Worm (Caenorhabditis elegans): ENCODE results near the gene T03D8.6.
A peak's percentile ranks its signal among the peaks of the same experiment; 100 is the strongest.

The T03D8.6 gene

ce11 chrV:20830409-20830808 lies 10.3 kb upstream of the T03D8.6 start:
- TF ChIP-seq nhr-77 (tag; optimal IDR thresholded peaks at IDR 0.05) (no peak), skn-1 (tag; optimal IDR thresholded peaks at IDR 0.05) (no peak), ZK546.5 (tag; optimal IDR thresholded peaks at IDR 0.05) (no peak), fos-1 (tag; optimal IDR thresholded peaks at IDR 0.05) (no peak), snpc-4 (tag; optimal IDR thresholded peaks at IDR 0.05) (no peak), eor-1 (tag; optimal IDR thresholded peaks at IDR 0.05) (no peak), nhr-43 (tag; optimal IDR thresholded peaks at IDR 0.05; ENCODE audit: poor library complexity, severe bottlenecking) (no peak), pqm-1 (tag; optimal IDR thresholded peaks at IDR 0.05) (no peak), nhr-25 (tag; optimal IDR thresholded peaks at IDR 0.05) (no peak), lsy-12 (tag; optimal IDR thresholded peaks at IDR 0.05) (no peak), ceh-9 (tag; optimal IDR thresholded peaks at IDR 0.05) (no peak), ceh-28 (tag; optimal IDR thresholded peaks at IDR 0.05) (no peak), egl-5 (tag; optimal IDR thresholded peaks at IDR 0.05) (no peak), R02D3.7 (tag; optimal IDR thresholded peaks at IDR 0.05) (no peak), nhr-76 (tag; optimal IDR thresholded peaks at IDR 0.05) (no peak), fkh-2 (tag; optimal IDR thresholded peaks at IDR 0.05) (no peak), nhr-237 (tag; optimal IDR thresholded peaks at IDR 0.05) (no peak), ceh-82 (tag; optimal IDR thresholded peaks at IDR 0.05) (no peak), elt-2 (tag; optimal IDR thresholded peaks at IDR 0.05) (no peak), tbx-2 (tag; optimal IDR thresholded peaks at IDR 0.05) (no peak)

- no peak for TF ChIP-seq lin-15B (tag; optimal IDR thresholded peaks at IDR 0.05)
- TF ChIP-seq nhr-77 (tag; optimal IDR thresholded peaks at IDR 0.05), result no peak
- no peak for TF ChIP-seq nhr-25 (tag; optimal IDR thresholded peaks at IDR 0.05)
- TF ChIP-seq ztf-4 (tag; optimal IDR thresholded peaks at IDR 0.05), result no peak
- TF ChIP-seq nhr-23 (tag; optimal IDR thresholded peaks at IDR 0.05), result no peak
- no peak for TF ChIP-seq egl-5 (tag; optimal IDR thresholded peaks at IDR 0.05)
- no peak for TF ChIP-seq zag-1 (tag; optimal IDR thresholded peaks at IDR 0.05)
- no peak for TF ChIP-seq lin-39 (tag; optimal IDR thresholded peaks at IDR 0.05)
- no peak for TF ChIP-seq egl-27 (tag; optimal IDR thresholded peaks at IDR 0.05)
- TF ChIP-seq elt-2 (tag; optimal IDR thresholded peaks at IDR 0.05), result no peak
- TF ChIP-seq ama-1 (optimal IDR thresholded peaks at IDR 0.05), result no peak
- TF ChIP-seq R02D3.7 (tag; optimal IDR thresholded peaks at IDR 0.05), result no peak
- TF ChIP-seq skn-1 (tag; optimal IDR thresholded peaks at IDR 0.05), result no peak
- no peak for TF ChIP-seq mml-1 (tag; optimal IDR thresholded peaks at IDR 0.05)
- no peak for TF ChIP-seq eor-1 (tag; optimal IDR thresholded peaks at IDR 0.05)
- TF ChIP-seq nfya-1 (tag; optimal IDR thresholded peaks at IDR 0.05; ENCODE audit: insufficient read depth), result no peak
- no peak for TF ChIP-seq snpc-4 (tag; optimal IDR thresholded peaks at IDR 0.05)
- TF ChIP-seq fkh-2 (tag; optimal IDR thresholded peaks at IDR 0.05), result no peak
These were observed 9.4 kb upstream of the T03D8.6 start, which contains the start of gene num-1 for ce11 chrV:20829511-20829910. Gene num-1, plus strand, starts transcription at chrV:20829811.

DNA sequence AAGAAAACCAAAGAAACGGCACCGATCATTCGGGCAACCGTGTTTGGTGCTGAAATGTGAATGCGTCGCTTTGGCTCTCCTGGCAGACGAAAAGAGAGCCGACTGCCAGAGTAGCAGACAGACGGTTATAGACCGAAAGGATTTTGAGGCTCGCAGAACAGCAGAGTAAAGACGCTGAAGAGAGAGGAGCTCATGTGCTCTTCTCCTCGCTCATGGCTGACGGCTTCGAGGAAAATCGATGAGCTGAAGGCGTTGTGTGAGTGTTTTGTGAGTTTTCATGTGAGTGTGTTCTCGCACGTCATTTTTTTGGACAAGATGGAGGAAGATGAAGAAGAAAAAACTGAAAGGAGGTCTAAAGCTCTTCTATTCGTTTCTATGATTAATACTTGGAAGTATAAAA lies 8.7 kb upstream of the T03D8.6 start, which contains the start of gene sbt-1:
Gene sbt-1, minus strand, starts transcription at position 62 of the 400 bp plus-strand sequence.
- TF ChIP-seq tbx-2 (tag; optimal IDR thresholded peaks at IDR 0.05) (peak; percentile 35), nhr-12 (tag; optimal IDR thresholded peaks at IDR 0.05) (no peak), nhr-77 (tag; optimal IDR thresholded peaks at IDR 0.05) (no peak), lin-15B (tag; optimal IDR thresholded peaks at IDR 0.05) (peak; percentile 34), nhr-237 (tag; optimal IDR thresholded peaks at IDR 0.05) (no peak), pqm-1 (tag; optimal IDR thresholded peaks at IDR 0.05) (peak; percentile 65), nhr-43 (tag; optimal IDR thresholded peaks at IDR 0.05; ENCODE audit: poor library complexity, severe bottlenecking) (no peak), elt-1 (tag; optimal IDR thresholded peaks at IDR 0.05) (peak; percentile 45), unc-39 (tag; optimal IDR thresholded peaks at IDR 0.05) (no peak), nfya-1 (tag; optimal IDR thresholded peaks at IDR 0.05; ENCODE audit: insufficient read depth) (peak; percentile 83), mdl-1 (tag; optimal IDR thresholded peaks at IDR 0.05) (peak; percentile 57), nhr-11 (tag; optimal IDR thresholded peaks at IDR 0.05) (peak; percentile 37), fkh-2 (tag; optimal IDR thresholded peaks at IDR 0.05) (no peak), ceh-28 (tag; optimal IDR thresholded peaks at IDR 0.05) (peak; percentile 12), hmg-11 (tag; optimal IDR thresholded peaks at IDR 0.05) (peak; percentile 59), lin-39 (tag; optimal IDR thresholded peaks at IDR 0.05) (peak; percentile 77), sea-2 (GFP tag; optimal IDR thresholded peaks at IDR 0.05) (peak; percentile 55)

- TF ChIP-seq aly-2 (tag; optimal IDR thresholded peaks at IDR 0.05), result no peak
- TF ChIP-seq ceh-16 (tag; optimal IDR thresholded peaks at IDR 0.05), result no peak
- TF ChIP-seq nhr-237 (tag; optimal IDR thresholded peaks at IDR 0.05), result no peak
- TF ChIP-seq pqm-1 (tag; optimal IDR thresholded peaks at IDR 0.05), result no peak
- TF ChIP-seq lin-39 (tag; optimal IDR thresholded peaks at IDR 0.05), result no peak
- no peak for TF ChIP-seq ZK546.5 (tag; optimal IDR thresholded peaks at IDR 0.05)
- TF ChIP-seq fkh-10 (GFP tag; optimal IDR thresholded peaks at IDR 0.05), result no peak
- TF ChIP-seq elt-1 (tag; optimal IDR thresholded peaks at IDR 0.05), result no peak
- TF ChIP-seq nhr-76 (tag; optimal IDR thresholded peaks at IDR 0.05), result no peak
- no peak for TF ChIP-seq unc-62 (GFP tag; optimal IDR thresholded peaks at IDR 0.05)
- no peak for TF ChIP-seq unc-39 (tag; optimal IDR thresholded peaks at IDR 0.05)
- TF ChIP-seq egl-5 (tag; optimal IDR thresholded peaks at IDR 0.05), result no peak
- no peak for TF ChIP-seq eor-1 (tag; optimal IDR thresholded peaks at IDR 0.05)
These were observed 6.5 kb upstream of the T03D8.6 start for ce11 chrV:20826618-20827017.
